Worm (Caenorhabditis elegans) whole organism, L1 larva: Measurements from ENCODE around the gene R07E4.3.

Source experiments
- C04F5.9 ChIP-seq: sonication (generic microtip); optimal IDR thresholded peaks from 2 replicates; lab custom pipeline; 2016; ENCODE audit warnings: missing genetic modification characterization, missing compliant biosample characterization
- C16A3.4 ChIP-seq: fragments of 150-350 bp; optimal IDR thresholded peaks from 2 replicates; lab custom pipeline; 2014; ENCODE audit warnings: missing biosample characterization, missing genetic modification characterization
- F16B12.6 ChIP-seq: fragments of 150-350 bp; optimal IDR thresholded peaks from 2 replicates; lab custom pipeline; 2014; ENCODE audit warnings: missing biosample characterization, missing genetic modification characterization
- Y116A8C.19 ChIP-seq: sonication (generic microtip); optimal IDR thresholded peaks from 2 replicates; lab custom pipeline; 2016; ENCODE audit warnings: missing compliant biosample characterization, missing genetic modification characterization, borderline replicate concordance
- aha-1 ChIP-seq: fragments of 150-350 bp; optimal IDR thresholded peaks from 2 replicates; lab custom pipeline; 2014; ENCODE audit warnings: missing biosample characterization, missing genetic modification characterization
- alr-1 ChIP-seq: fragments of 200-800 bp; sonication (Bioruptor generic); optimal IDR thresholded peaks from 2 replicates; lab custom pipeline; 2018; ENCODE audit warnings: borderline replicate concordance, mild to moderate bottlenecking, missing genetic modification characterization, missing compliant biosample characterization
- blmp-1 ChIP-seq: fragments of 150-350 bp; optimal IDR thresholded peaks from 2 replicates; lab custom pipeline; 2014; ENCODE audit warnings: missing biosample characterization, missing genetic modification characterization
- ceh-63 ChIP-seq: fragments of 200-800 bp; sonication (Bioruptor generic); optimal IDR thresholded peaks from 2 replicates; lab custom pipeline; 2018; ENCODE audit warnings: mild to moderate bottlenecking, missing genetic modification characterization, missing compliant biosample characterization
- ceh-82 ChIP-seq, 3 experiments: fragments of 150-350 bp in 1 of 3; sonication (generic microtip) in 2 of 3; optimal IDR thresholded peaks; 2 replicates each; lab custom pipeline; 2014 to 2017; ENCODE audit warnings: missing biosample characterization in 3 of 3, missing genetic modification characterization in 3 of 3
- ceh-88 ChIP-seq: fragments of 200-800 bp; sonication (Bioruptor generic); IDR thresholded peaks from 2 replicates; pipeline ENCODE4 v1.3.6; 2022; ENCODE audit warnings: missing genetic modification characterization, missing compliant biosample characterization
- ces-1 ChIP-seq: fragments of 150-350 bp; optimal IDR thresholded peaks from 2 replicates; lab custom pipeline; 2014; ENCODE audit warnings: missing biosample characterization, missing genetic modification reagents, missing genetic modification characterization
- dpl-1 ChIP-seq, 3 experiments: fragments of 150-350 bp in 2 of 3; sonication (generic microtip) in 1 of 3; optimal IDR thresholded peaks; 2 replicates each; lab custom pipeline; 2014 to 2017; ENCODE audit warnings: missing biosample characterization in 3 of 3, missing genetic modification characterization in 3 of 3, missing genetic modification reagents in 3 of 3
- efl-3 ChIP-seq: fragments of 200-800 bp; sonication (Bioruptor generic); optimal IDR thresholded peaks from 2 replicates; lab custom pipeline; 2018; ENCODE audit warnings: mild to moderate bottlenecking, missing genetic modification characterization, missing compliant biosample characterization
- egl-13 ChIP-seq: sonication (generic microtip); optimal IDR thresholded peaks from 2 replicates; lab custom pipeline; 2016; ENCODE audit warnings: missing genotype, missing genetic modification reagents, missing genetic modification characterization, missing compliant biosample characterization
- elt-3 ChIP-seq, 6 experiments: fragments of 150-350 bp in 1 of 6; sonication (generic microtip); optimal IDR thresholded peaks; 2 replicates each; lab custom pipeline; 2017 to 2018; ENCODE audit warnings: missing biosample characterization in 6 of 6, missing genetic modification characterization in 6 of 6, inconsistent platforms in 1 of 6
- ets-5 ChIP-seq: fragments of 200-800 bp; sonication (Bioruptor generic); IDR thresholded peaks from 2 replicates; pipeline ENCODE4 v1.3.6; 2022; ENCODE audit warnings: missing genetic modification characterization, missing compliant biosample characterization
- fkh-10 ChIP-seq: sonication (generic microtip); optimal IDR thresholded peaks from 2 replicates; lab custom pipeline; 2017; ENCODE audit warnings: missing biosample characterization, missing genetic modification reagents, missing genetic modification characterization
- fkh-4 ChIP-seq: sonication (generic microtip); optimal IDR thresholded peaks from 2 replicates; lab custom pipeline; 2016; ENCODE audit warnings: missing compliant biosample characterization, missing genetic modification characterization, borderline replicate concordance
- fkh-8 ChIP-seq: sonication (generic microtip); optimal IDR thresholded peaks from 2 replicates; lab custom pipeline; 2016; ENCODE audit warnings: mild to moderate bottlenecking, missing genetic modification characterization, missing compliant biosample characterization
- fos-1 ChIP-seq: fragments of 150-350 bp; optimal IDR thresholded peaks from 2 replicates; lab custom pipeline; 2014; ENCODE audit warnings: missing biosample characterization, missing genetic modification characterization
- grh-1 ChIP-seq: fragments of 200-800 bp; sonication (Bioruptor generic); IDR thresholded peaks from 2 replicates; pipeline ENCODE4 v1.3.6; 2022; ENCODE audit warnings: missing genetic modification reagents, missing genetic modification characterization, missing compliant biosample characterization
- hlh-4 ChIP-seq: sonication (generic microtip); optimal IDR thresholded peaks from 2 replicates; lab custom pipeline; 2016; ENCODE audit warnings: mild to moderate bottlenecking, missing genetic modification characterization, missing compliant biosample characterization
- hpl-2 ChIP-seq: fragments of 150-350 bp; optimal IDR thresholded peaks from 2 replicates; lab custom pipeline; 2014; ENCODE audit warnings: missing biosample characterization, missing genetic modification reagents, missing genetic modification characterization
- irx-1 ChIP-seq: sonication (generic microtip); optimal IDR thresholded peaks from 2 replicates; lab custom pipeline; 2016; ENCODE audit warnings: missing genetic modification characterization, missing compliant biosample characterization
- isw-1 ChIP-seq: fragments of 200-800 bp; sonication (Bioruptor generic); IDR thresholded peaks from 2 replicates; pipeline ENCODE4 v1.3.6; 2022; ENCODE audit warnings: missing genetic modification characterization, missing compliant biosample characterization
- jun-1 ChIP-seq: fragments of 150-350 bp; optimal IDR thresholded peaks from 2 replicates; lab custom pipeline; 2014; ENCODE audit warnings: missing biosample characterization, missing genetic modification reagents, missing genetic modification characterization
- lin-13 ChIP-seq: fragments of 150-350 bp; optimal IDR thresholded peaks from 2 replicates; lab custom pipeline; 2014; ENCODE audit warnings: missing biosample characterization, missing genetic modification reagents, missing genetic modification characterization
- lin-39 ChIP-seq: fragments of 150-350 bp; optimal IDR thresholded peaks from 2 replicates; lab custom pipeline; 2014; ENCODE audit warnings: missing biosample characterization, missing genetic modification reagents, missing genetic modification characterization
- lir-3 ChIP-seq: sonication (generic microtip); optimal IDR thresholded peaks from 2 replicates; lab custom pipeline; 2016; ENCODE audit warnings: mild to moderate bottlenecking, missing genetic modification characterization, moderate library complexity, missing compliant biosample characterization; ENCODE audit not compliant: poor library complexity
- lsy-2 ChIP-seq, 2 experiments: fragments of 150-350 bp; optimal IDR thresholded peaks; 2 replicates each; lab custom pipeline; 2014; ENCODE audit warnings: missing biosample characterization in 2 of 2, missing genetic modification characterization in 2 of 2
- mef-2 ChIP-seq: fragments of 150-350 bp; optimal IDR thresholded peaks from 2 replicates; lab custom pipeline; 2014; ENCODE audit warnings: missing biosample characterization, missing genetic modification characterization
- nhr-11 ChIP-seq: fragments of 150-350 bp; optimal IDR thresholded peaks from 2 replicates; lab custom pipeline; 2014; ENCODE audit warnings: missing biosample characterization, missing genetic modification characterization
- nhr-12 ChIP-seq: sonication (generic microtip); optimal IDR thresholded peaks from 2 replicates; lab custom pipeline; 2017; ENCODE audit warnings: missing biosample characterization, missing genetic modification characterization
- nhr-19 ChIP-seq: fragments of 200-800 bp; sonication (Bioruptor generic); conservative IDR thresholded peaks from 2 replicates; pipeline ENCODE4 v1.3.6; 2022; ENCODE audit warnings: missing genetic modification characterization, missing compliant biosample characterization
- nhr-20 ChIP-seq: sonication (generic microtip); optimal IDR thresholded peaks from 2 replicates; lab custom pipeline; 2016; ENCODE audit warnings: mild to moderate bottlenecking, missing genetic modification characterization, missing compliant biosample characterization
- nhr-237 ChIP-seq: fragments of 150-350 bp; optimal IDR thresholded peaks from 2 replicates; lab custom pipeline; 2014; ENCODE audit warnings: missing biosample characterization, missing genetic modification characterization
- nhr-28 ChIP-seq: fragments of 150-350 bp; optimal IDR thresholded peaks from 2 replicates; lab custom pipeline; 2014; ENCODE audit warnings: missing biosample characterization, missing genetic modification characterization
- nhr-47 ChIP-seq: sonication (generic microtip); optimal IDR thresholded peaks from 2 replicates; lab custom pipeline; 2016; ENCODE audit warnings: mild to moderate bottlenecking, missing genetic modification characterization, moderate library complexity, missing compliant biosample characterization
- nhr-71 ChIP-seq: sonication (generic microtip); optimal IDR thresholded peaks from 2 replicates; lab custom pipeline; 2016; ENCODE audit warnings: mild to moderate bottlenecking, missing genetic modification characterization, moderate library complexity, missing compliant biosample characterization
- nhr-77 ChIP-seq: fragments of 150-350 bp; optimal IDR thresholded peaks from 2 replicates; lab custom pipeline; 2014; ENCODE audit warnings: missing biosample characterization, missing genetic modification characterization
- nhr-85 ChIP-seq: sonication (generic microtip); peaks from one replicate; lab custom pipeline; 2016; ENCODE audit warnings: missing genetic modification characterization, inconsistent platforms, missing compliant biosample characterization
- pax-3 ChIP-seq: fragments of 200-800 bp; sonication (Bioruptor generic); optimal IDR thresholded peaks from 2 replicates; lab custom pipeline; 2018; ENCODE audit warnings: mild to moderate bottlenecking, missing genetic modification characterization, moderate library complexity, missing compliant biosample characterization
- rnt-1 ChIP-seq: sonication (generic microtip); optimal IDR thresholded peaks from 2 replicates; lab custom pipeline; 2016; ENCODE audit warnings: mild to moderate bottlenecking, missing genetic modification characterization, moderate library complexity, missing compliant biosample characterization
- snpc-4 ChIP-seq: fragments of 150-350 bp; optimal IDR thresholded peaks from 2 replicates; lab custom pipeline; 2014; ENCODE audit warnings: missing biosample characterization, missing genetic modification characterization
- sox-4 ChIP-seq: sonication (generic microtip); optimal IDR thresholded peaks from 2 replicates; lab custom pipeline; 2016; ENCODE audit warnings: missing genetic modification characterization, missing compliant biosample characterization
- sptf-1 ChIP-seq: fragments of 150-350 bp; optimal IDR thresholded peaks from 2 replicates; lab custom pipeline; 2014; ENCODE audit warnings: missing biosample characterization, missing genetic modification characterization
- swsn-7 ChIP-seq: sonication (generic microtip); optimal IDR thresholded peaks from 2 replicates; lab custom pipeline; 2016; ENCODE audit warnings: missing genetic modification characterization, missing compliant biosample characterization
- tbx-2 ChIP-seq: sonication (generic microtip); optimal IDR thresholded peaks from 2 replicates; lab custom pipeline; 2016; ENCODE audit warnings: missing genetic modification characterization, missing compliant biosample characterization
- tlp-1 ChIP-seq: fragments of 150-350 bp; optimal IDR thresholded peaks from 2 replicates; lab custom pipeline; 2014; ENCODE audit warnings: missing biosample characterization, missing genetic modification characterization
- unc-130 ChIP-seq: fragments of 150-350 bp; optimal IDR thresholded peaks from 2 replicates; lab custom pipeline; 2017; ENCODE audit warnings: missing biosample characterization, missing genetic modification characterization, inconsistent platforms
- unc-30 ChIP-seq: sonication (generic microtip); optimal IDR thresholded peaks from 2 replicates; lab custom pipeline; 2017; ENCODE audit warnings: missing biosample characterization, missing genetic modification characterization
- unc-86 ChIP-seq: sonication (generic microtip); optimal IDR thresholded peaks from 2 replicates; lab custom pipeline; 2016; ENCODE audit warnings: missing genetic modification characterization, missing compliant biosample characterization
- xbp-1 ChIP-seq: sonication (generic microtip); optimal IDR thresholded peaks from 2 replicates; lab custom pipeline; 2016; ENCODE audit warnings: missing genetic modification characterization, missing compliant biosample characterization
- zag-1 ChIP-seq: fragments of 150-350 bp; optimal IDR thresholded peaks from 2 replicates; lab custom pipeline; 2014; ENCODE audit warnings: missing biosample characterization, missing genetic modification characterization
- ztf-11 ChIP-seq, 2 experiments: sonication (generic microtip); optimal IDR thresholded peaks; 2 replicates each; lab custom pipeline; 2016 to 2017; ENCODE audit warnings: missing genetic modification characterization in 2 of 2, missing biosample characterization in 1 of 2, missing compliant biosample characterization in 1 of 2

R07E4.3 gene

ce11 chrX:5942171-5942570, 11.1 kb upstream of the R07E4.3 start:
- TF ChIP-seq nhr-85 (tag; lab: Kevin White, UChicago) (peak; percentile 89), nhr-237 (tag; lab: Kevin White, UChicago) (no peak), dpl-1 (GFP tag; optimal IDR thresholded peaks at IDR 0.05; lab: Kevin White, UChicago) (peak in 1 of 3 experiments; percentile 14), unc-30 (tag; lab: Kevin White, UChicago) (no peak), fos-1 (no peak), mef-2 (no peak), blmp-1 (tag; lab: Kevin White, UChicago) (peak; percentile 49), nhr-71 (tag; lab: Kevin White, UChicago) (peak; percentile 92), C04F5.9 (tag; lab: Kevin White, UChicago) (no peak), zag-1 (tag; lab: Kevin White, UChicago) (no peak), irx-1 (tag; lab: Kevin White, UChicago) (no peak), nhr-47 (tag; lab: Kevin White, UChicago) (peak; percentile 44), sptf-1 (tag; lab: Kevin White, UChicago) (no peak), elt-3 (tag; optimal IDR thresholded peaks at IDR 0.05; lab: Kevin White, UChicago) (peak in 2 of 6 experiments; percentile 43 to 52), nhr-77 (peak; percentile 17), tbx-2 (tag; lab: Kevin White, UChicago) (peak; percentile 43), egl-13 (no peak), lir-3 (peak; percentile 21), alr-1 (tag; lab: Kevin White, UChicago) (no peak), ets-5 (GFP tag; lab: Robert Waterston, UW) (no peak), aha-1 (tag; lab: Kevin White, UChicago) (no peak), nhr-28 (no peak), nhr-19 (GFP tag; lab: Robert Waterston, UW) (peak; percentile 69), hpl-2 (GFP tag; lab: Kevin White, UChicago) (no peak), ceh-82 (tag; optimal IDR thresholded peaks at IDR 0.05; lab: Kevin White, UChicago) (peak in 1 of 3 experiments; percentile 22), Y116A8C.19 (tag; lab: Kevin White, UChicago) (no peak), jun-1 (tag; lab: Kevin White, UChicago) (no peak), swsn-7 (tag; lab: Kevin White, UChicago) (peak; percentile 36), nhr-12 (no peak), C16A3.4 (tag; lab: Kevin White, UChicago) (peak; percentile 8), ceh-88 (GFP tag; lab: Robert Waterston, UW) (no peak), hlh-4 (no peak), fkh-8 (tag; lab: Kevin White, UChicago) (no peak), lin-39 (tag; lab: Kevin White, UChicago) (no peak), unc-86 (no peak), F16B12.6 (tag; lab: Kevin White, UChicago) (no peak), tlp-1 (tag; lab: Kevin White, UChicago) (no peak), ceh-63 (GFP tag; lab: Kevin White, UChicago) (no peak), ces-1 (GFP tag; lab: Kevin White, UChicago) (no peak), grh-1 (GFP tag; lab: Robert Waterston, UW) (no peak), lsy-2 (tag; optimal IDR thresholded peaks at IDR 0.05; lab: Kevin White, UChicago) (peak; percentile 53 to 56), fkh-4 (no peak), ztf-11 (tag; optimal IDR thresholded peaks at IDR 0.05; lab: Kevin White, UChicago) (no peak), nhr-11 (tag; lab: Kevin White, UChicago) (peak; percentile 30), snpc-4 (no peak), xbp-1 (peak; percentile 19), efl-3 (GFP tag; lab: Kevin White, UChicago) (no peak), pax-3 (tag; lab: Kevin White, UChicago) (no peak), unc-130 (tag; lab: Kevin White, UChicago) (peak; percentile 18), nhr-20 (tag; lab: Kevin White, UChicago) (peak; percentile 85), isw-1 (GFP tag; lab: Robert Waterston, UW) (no peak), lin-13 (no peak), rnt-1 (tag; lab: Kevin White, UChicago) (peak; percentile 70), sox-4 (no peak), fkh-10 (GFP tag; lab: Kevin White, UChicago) (no peak)
